Fruit fly (Drosophila melanogaster): Measurements from ENCODE around the gene btd.

btd gene

dm6 chrX:9646022-9646421, 48.0 kb upstream of the btd start (continued):
- peak; percentile 89 for TF ChIP-seq trem (tag; optimal IDR thresholded peaks at IDR 0.05)
- TF ChIP-seq otp (GFP tag; IDR thresholded peaks at IDR 0.05) = peak; percentile 98
- TF ChIP-seq sens-2 (GFP tag; IDR thresholded peaks at IDR 0.05) = peak; percentile 98
- TF ChIP-seq CG34224 (GFP tag; IDR thresholded peaks at IDR 0.05; ENCODE audit: partially characterized antibody) = no peak
- peak; percentile 97 for TF ChIP-seq CG7786 (GFP tag; optimal IDR thresholded peaks at IDR 0.05)
- TF ChIP-seq CG1024 (GFP tag; IDR thresholded peaks at IDR 0.05) = peak; percentile 95
- TF ChIP-seq Atf3 (GFP tag; optimal IDR thresholded peaks at IDR 0.05) = peak; percentile 98
- TF ChIP-seq CG17186 (GFP tag; optimal IDR thresholded peaks at IDR 0.05) = peak; percentile 85
- no peak for TF ChIP-seq fru (optimal IDR thresholded peaks at IDR 0.05)
- peak; percentile 96 for TF ChIP-seq mam (GFP tag; optimal IDR thresholded peaks at IDR 0.05)
- TF ChIP-seq CG7928 (GFP tag; optimal IDR thresholded peaks at IDR 0.05) = peak; percentile 70
- peak; percentile 90 for TF ChIP-seq dan (GFP tag; IDR thresholded peaks at IDR 0.05)
- peak; percentile 92 for TF ChIP-seq CG13775 (GFP tag; optimal IDR thresholded peaks at IDR 0.05)
- peak; percentile 93 for TF ChIP-seq CG10565 (GFP tag; optimal IDR thresholded peaks at IDR 0.05)
- TF ChIP-seq Usf (GFP tag; optimal IDR thresholded peaks at IDR 0.05) = peak; percentile 88
- peak; percentile 93 for TF ChIP-seq wdn (GFP tag; IDR thresholded peaks at IDR 0.05)
- TF ChIP-seq CG8765 (GFP tag; IDR thresholded peaks at IDR 0.05) = peak; percentile 88
- peak; percentile 93 for TF ChIP-seq CG1603 (tag; optimal IDR thresholded peaks at IDR 0.05)
- peak; percentile 97 for TF ChIP-seq CG2712 (tag; optimal IDR thresholded peaks at IDR 0.05)
- no peak for TF ChIP-seq amos (GFP tag; IDR thresholded peaks at IDR 0.05; ENCODE audit: partially characterized antibody)
- TF ChIP-seq CG30020 (tag; optimal IDR thresholded peaks at IDR 0.05) = peak; percentile 66
- peak; percentile 94 for TF ChIP-seq CG18619 (GFP tag; optimal IDR thresholded peaks at IDR 0.05)
- TF ChIP-seq sob (GFP tag; IDR thresholded peaks at IDR 0.05) = peak; percentile 98
- peak; percentile 92 for TF ChIP-seq Spps (tag; optimal IDR thresholded peaks at IDR 0.05)
- TF ChIP-seq Bdp1 (GFP tag; optimal IDR thresholded peaks at IDR 0.05) = peak; percentile 91
- TF ChIP-seq CG8290 (GFP tag; optimal IDR thresholded peaks at IDR 0.05) = peak; percentile 93
- TF ChIP-seq CG8290 (tag; optimal IDR thresholded peaks at IDR 0.05) = peak; percentile 80 to 87
- TF ChIP-seq Ada2b (GFP tag; IDR thresholded peaks at IDR 0.05) = peak; percentile 97
- TF ChIP-seq CG2889 (GFP tag; IDR thresholded peaks at IDR 0.05) = peak; percentile 96
- TF ChIP-seq pita (GFP tag; optimal IDR thresholded peaks at IDR 0.05) = no peak
- TF ChIP-seq CG4424 (GFP tag; optimal IDR thresholded peaks at IDR 0.05) = peak; percentile 98
- peak; percentile 96 for TF ChIP-seq Chrac-16 (GFP tag; optimal IDR thresholded peaks at IDR 0.05)
- TF ChIP-seq wek (GFP tag; optimal IDR thresholded peaks at IDR 0.05) = peak; percentile 85
- peak; percentile 97 for TF ChIP-seq Fer1 (GFP tag; optimal IDR thresholded peaks at IDR 0.05)
- peak; percentile 85 for TF ChIP-seq CG6654 (GFP tag; optimal IDR thresholded peaks at IDR 0.05)
- peak; percentile 97 for TF ChIP-seq Camta (GFP tag; optimal IDR thresholded peaks at IDR 0.05)
- TF ChIP-seq GATAe (GFP tag; conservative IDR thresholded peaks at IDR 0.05) = peak; percentile 96
- peak; percentile 96 for TF ChIP-seq H15 (GFP tag; IDR thresholded peaks at IDR 0.05)
- TF ChIP-seq CG5245 (GFP tag; optimal IDR thresholded peaks at IDR 0.05) = peak; percentile 98
- peak; percentile 81 for TF ChIP-seq CG31365 (tag; optimal IDR thresholded peaks at IDR 0.05)
- peak; percentile 97 for TF ChIP-seq esg (GFP tag; conservative IDR thresholded peaks at IDR 0.05)
- TF ChIP-seq HLH3B (GFP tag; IDR thresholded peaks at IDR 0.05) = peak; percentile 98
- peak; percentile 95 for TF ChIP-seq CG6254 (GFP tag; optimal IDR thresholded peaks at IDR 0.05)
- TF ChIP-seq CG4617 (GFP tag; optimal IDR thresholded peaks at IDR 0.05; ENCODE audit: borderline replicate concordance) = peak; percentile 92
- TF ChIP-seq CG8478 (optimal IDR thresholded peaks at IDR 0.05) = no peak
- TF ChIP-seq CG11093 (GFP tag; IDR thresholded peaks at IDR 0.05) = peak; percentile 95
- TF ChIP-seq luna (GFP tag; optimal IDR thresholded peaks at IDR 0.05) = peak; percentile 90
- peak; percentile 94 for TF ChIP-seq gcm2 (GFP tag; optimal IDR thresholded peaks at IDR 0.05)
- TF ChIP-seq Med (GFP tag) = peak; percentile 100
- TF ChIP-seq kni (GFP tag; optimal IDR thresholded peaks at IDR 0.05) = peak; percentile 90
- TF ChIP-seq ci (GFP tag; IDR thresholded peaks at IDR 0.05) = peak; percentile 99
- TF ChIP-seq zfh1 (GFP tag; IDR thresholded peaks at IDR 0.05) = peak; percentile 99
- peak; percentile 93 for TF ChIP-seq bowl (GFP tag; IDR thresholded peaks at IDR 0.05)
